Worm (Caenorhabditis elegans) whole organism, L4/young adult: Measurements from ENCODE around the gene aex-2.

ENCODE experiments used
- W03F9.2 ChIP-seq: fragments of 150-350 bp; optimal IDR thresholded peaks from 2 replicates; lab custom pipeline; 2014; ENCODE audit warnings: missing biosample characterization, missing genetic modification characterization
- dao-5 ChIP-seq: sonication (generic microtip); optimal IDR thresholded peaks from 2 replicates; lab custom pipeline; 2016; ENCODE audit warnings: missing genotype, missing genetic modification characterization, moderate library complexity, missing compliant biosample characterization
- him-1 ChIP-seq: sonication (generic microtip); optimal IDR thresholded peaks from 2 replicates; lab custom pipeline; 2016; ENCODE audit warnings: missing genotype, missing genetic modification reagents, missing genetic modification characterization, missing compliant biosample characterization

ce11 chrX:9656772-9657171 lies 3.9 kb upstream of the aex-2 start:
- TF ChIP-seq dao-5 (tag; lab: Kevin White, UChicago) (no peak), him-1 (tag; lab: Kevin White, UChicago) (no peak), W03F9.2 (tag; lab: Kevin White, UChicago) (no peak)
